Worm (Caenorhabditis elegans) whole organism, young adult: ENCODE results near the gene nhr-19.

ENCODE experiments used
- B0336.3 ChIP-seq: fragments of 200-800 bp; sonication (Bioruptor generic); IDR thresholded peaks from 2 replicates; pipeline ENCODE4 v1.3.6; 2022; ENCODE audit warnings: missing genetic modification characterization, missing compliant biosample characterization
- D2030.7 ChIP-seq: fragments of 200-800 bp; sonication (Bioruptor generic); IDR thresholded peaks from 2 replicates; pipeline ENCODE4 v1.3.6; 2022; ENCODE audit warnings: missing genetic modification reagents, missing genetic modification characterization, missing compliant biosample characterization
- F23B12.7 ChIP-seq: sonication (generic microtip); optimal IDR thresholded peaks from 2 replicates; lab custom pipeline; 2017; ENCODE audit warnings: missing genetic modification characterization, mild to moderate bottlenecking, missing compliant biosample characterization, antibody characterized with exemption, moderate library complexity; ENCODE audit not compliant: insufficient read depth
- Y79H2A.3 ChIP-seq: fragments of 200-800 bp; sonication (Bioruptor generic); conservative IDR thresholded peaks from 2 replicates; pipeline ENCODE4 v1.3.6; 2022; ENCODE audit warnings: missing genetic modification reagents, missing genetic modification characterization, missing compliant biosample characterization
- ceh-58 ChIP-seq: fragments of 200-800 bp; sonication (Bioruptor generic); IDR thresholded peaks from 2 replicates; pipeline ENCODE4 v1.3.6; 2022; ENCODE audit warnings: missing genetic modification characterization, missing compliant biosample characterization
- egrh-3 ChIP-seq: fragments of 200-800 bp; sonication (Bioruptor generic); IDR thresholded peaks from 2 replicates; pipeline ENCODE4 v1.3.6; 2022; ENCODE audit warnings: missing genetic modification reagents, missing genetic modification characterization, missing compliant biosample characterization
- him-1 ChIP-seq: sonication (generic microtip); optimal IDR thresholded peaks from 2 replicates; lab custom pipeline; 2016; ENCODE audit warnings: missing genotype, missing genetic modification reagents, missing genetic modification characterization, missing compliant biosample characterization
- lin-40 ChIP-seq: sonication (generic microtip); optimal IDR thresholded peaks from 2 replicates; lab custom pipeline; 2016; ENCODE audit warnings: missing genetic modification characterization, mild to moderate bottlenecking, missing compliant biosample characterization, missing genotype, missing genetic modification reagents
- pha-4 ChIP-seq: fragments of 150-350 bp; sonication (generic microtip); optimal IDR thresholded peaks from 2 replicates; lab custom pipeline; 2014; ENCODE audit warnings: missing biosample characterization, missing genetic modification reagents, missing genetic modification characterization
- snpc-3.4 ChIP-seq: sonication (generic microtip); optimal IDR thresholded peaks from 2 replicates; lab custom pipeline; 2017; ENCODE audit warnings: missing genetic modification characterization, mild to moderate bottlenecking, missing compliant biosample characterization, antibody characterized with exemption, moderate library complexity, missing genotype, missing genetic modification reagents
- unc-62 ChIP-seq: fragments of 150-350 bp; optimal IDR thresholded peaks from 2 replicates; lab custom pipeline; 2014; ENCODE audit warnings: missing biosample characterization, missing genetic modification reagents, missing genetic modification characterization
- ztf-22 ChIP-seq: fragments of 200-800 bp; sonication (Bioruptor generic); optimal IDR thresholded peaks from 2 replicates; lab custom pipeline; 2018; ENCODE audit warnings: mild to moderate bottlenecking, missing genetic modification characterization, moderate library complexity, missing compliant biosample characterization
- ztf-28 ChIP-seq: fragments of 200-800 bp; sonication (Bioruptor generic); IDR thresholded peaks from 2 replicates; pipeline ENCODE4 v1.3.6; 2022; ENCODE audit warnings: missing genetic modification reagents, missing genetic modification characterization, missing compliant biosample characterization

DNA sequence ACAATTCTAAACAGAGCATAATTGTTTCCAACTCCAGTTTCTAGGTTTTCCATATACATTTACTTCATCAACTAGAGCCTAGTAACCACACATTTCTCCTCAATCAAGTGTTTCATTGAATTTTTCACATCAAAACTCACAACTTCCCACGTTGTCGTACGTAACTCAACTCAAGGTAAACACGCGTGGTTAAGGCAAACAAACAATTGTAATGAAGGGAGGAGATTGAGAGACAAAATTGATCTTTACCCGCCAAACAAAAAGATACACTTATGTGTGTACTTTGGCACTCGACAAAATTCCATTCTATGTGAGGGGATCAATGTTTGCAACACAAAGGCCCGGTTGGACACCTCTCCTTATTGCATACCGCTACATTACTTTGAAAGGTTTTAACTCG lies at the start of gene nhr-19:
- TF ChIP-seq lin-40 (tag; lab: Kevin White, UChicago) (no peak), unc-62 (no peak), D2030.7 (GFP tag; lab: Robert Waterston, UW) (no peak), Y79H2A.3 (GFP tag; lab: Robert Waterston, UW) (no peak), ztf-28 (GFP tag; lab: Robert Waterston, UW) (no peak), egrh-3 (GFP tag; lab: Robert Waterston, UW) (no peak), pha-4 (no peak), snpc-3.4 (no peak), ceh-58 (GFP tag; lab: Robert Waterston, UW) (no peak), ztf-22 (no peak), B0336.3 (GFP tag; lab: Robert Waterston, UW) (no peak), him-1 (tag; lab: Kevin White, UChicago) (no peak), F23B12.7 (tag; lab: Kevin White, UChicago) (no peak)
